Worm (Caenorhabditis elegans) whole organism, L4 larva: ENCODE data around the gene mig-21.
A peak's percentile ranks its signal among the peaks of the same experiment; 100 is the strongest.

Experiments
- D1046.2 ChIP-seq: fragments of 200-800 bp; sonication (Bioruptor generic); IDR thresholded peaks from 2 replicates; pipeline ENCODE4 v1.3.6; 2022; ENCODE audit warnings: missing genetic modification characterization, missing compliant biosample characterization
- T20F7.1 ChIP-seq: fragments of 200-800 bp; sonication (Bioruptor generic); optimal IDR thresholded peaks from 2 replicates; lab custom pipeline; 2018; ENCODE audit warnings: mild to moderate bottlenecking, missing genetic modification characterization, missing compliant biosample characterization
- Y105C5A.15 ChIP-seq: fragments of 200-800 bp; sonication (Bioruptor generic); IDR thresholded peaks from 2 replicates; pipeline ENCODE4 v1.3.6; 2022; ENCODE audit warnings: missing genetic modification characterization, missing compliant biosample characterization
- ZK337.2 ChIP-seq: fragments of 200-800 bp; sonication (Bioruptor generic); IDR thresholded peaks from 2 replicates; pipeline ENCODE4 v1.3.6; 2022; ENCODE audit warnings: missing genetic modification reagents, missing genetic modification characterization, missing compliant biosample characterization
- ZK546.5 ChIP-seq, 2 experiments: sonication (generic microtip); optimal IDR thresholded peaks; 2 replicates each; lab custom pipeline; 2017; ENCODE audit warnings: missing biosample characterization in 2 of 2, missing genetic modification characterization in 2 of 2
- aha-1 ChIP-seq: fragments of 150-350 bp; peaks from one replicate; lab custom pipeline; 2014; ENCODE audit warnings: missing biosample characterization, missing genetic modification characterization
- ama-1 ChIP-seq: fragments of 150-350 bp; optimal IDR thresholded peaks from 2 replicates; lab custom pipeline; 2014; ENCODE audit warnings: inconsistent platforms, mixed read lengths
- ceh-44 ChIP-seq: fragments of 200-800 bp; sonication (Bioruptor generic); IDR thresholded peaks from 2 replicates; pipeline ENCODE4 v1.3.6; 2022; ENCODE audit warnings: missing genetic modification reagents, missing genetic modification characterization, missing compliant biosample characterization
- ceh-82 ChIP-seq: sonication (generic microtip); optimal IDR thresholded peaks from 2 replicates; lab custom pipeline; 2017; ENCODE audit warnings: missing biosample characterization, missing genetic modification characterization
- ces-1 ChIP-seq: fragments of 150-350 bp; sonication (generic microtip); optimal IDR thresholded peaks from 4 replicates; lab custom pipeline; 2014; ENCODE audit warnings: missing biosample characterization, missing genetic modification reagents, missing genetic modification characterization
- ctbp-1 ChIP-seq: fragments of 200-800 bp; sonication (Bioruptor generic); IDR thresholded peaks from 2 replicates; pipeline ENCODE4 v1.3.6; 2022; ENCODE audit warnings: missing genetic modification reagents, missing genetic modification characterization, missing compliant biosample characterization
- dmd-9 ChIP-seq: fragments of 200-800 bp; sonication (Bioruptor generic); IDR thresholded peaks from 2 replicates; pipeline ENCODE4 v1.3.6; 2022; ENCODE audit warnings: missing genetic modification reagents, missing genetic modification characterization, missing compliant biosample characterization
- dpl-1 ChIP-seq: fragments of 150-350 bp; optimal IDR thresholded peaks from 2 replicates; lab custom pipeline; 2014; ENCODE audit warnings: missing biosample characterization, missing genetic modification reagents, missing genetic modification characterization
- gei-8 ChIP-seq: fragments of 200-800 bp; sonication (Bioruptor generic); optimal IDR thresholded peaks from 2 replicates; lab custom pipeline; 2018; ENCODE audit warnings: mild to moderate bottlenecking, missing genetic modification characterization, missing compliant biosample characterization
- hlh-30 ChIP-seq: sonication (generic microtip); optimal IDR thresholded peaks from 2 replicates; lab custom pipeline; 2017; ENCODE audit warnings: antibody characterized with exemption, mild to moderate bottlenecking, missing genetic modification characterization, missing compliant biosample characterization; ENCODE audit not compliant: insufficient read depth
- lin-1 ChIP-seq: fragments of 200-800 bp; sonication (Bioruptor generic); IDR thresholded peaks from 2 replicates; pipeline ENCODE4 v1.3.6; 2022; ENCODE audit warnings: missing genetic modification reagents, missing genetic modification characterization, missing compliant biosample characterization
- lin-29 ChIP-seq: fragments of 200-800 bp; sonication (Bioruptor generic); IDR thresholded peaks from 2 replicates; pipeline ENCODE4 v1.3.6; 2022; ENCODE audit warnings: missing genetic modification reagents, missing genetic modification characterization, missing compliant biosample characterization
- lin-39 ChIP-seq: fragments of 150-350 bp; optimal IDR thresholded peaks from 2 replicates; lab custom pipeline; 2014; ENCODE audit warnings: missing biosample characterization, missing genetic modification reagents, missing genetic modification characterization
- mdt-29 ChIP-seq: fragments of 200-800 bp; sonication (Bioruptor generic); IDR thresholded peaks from 2 replicates; pipeline ENCODE4 v1.3.6; 2022; ENCODE audit warnings: missing genetic modification reagents, missing genetic modification characterization, missing compliant biosample characterization
- mxl-3 ChIP-seq: fragments of 200-800 bp; sonication (Bioruptor generic); optimal IDR thresholded peaks from 2 replicates; lab custom pipeline; 2018; ENCODE audit warnings: mild to moderate bottlenecking, missing genetic modification characterization, missing compliant biosample characterization
- nhr-10 ChIP-seq: fragments of 150-350 bp; optimal IDR thresholded peaks from 2 replicates; lab custom pipeline; 2014; ENCODE audit warnings: missing biosample characterization, missing genetic modification characterization
- nhr-25 ChIP-seq: sonication (generic microtip); optimal IDR thresholded peaks from 2 replicates; lab custom pipeline; 2017; ENCODE audit warnings: missing genetic modification characterization, mild to moderate bottlenecking, missing compliant biosample characterization, antibody characterized with exemption, moderate library complexity, borderline replicate concordance; ENCODE audit not compliant: insufficient read depth
- nhr-77 ChIP-seq: fragments of 150-350 bp; optimal IDR thresholded peaks from 2 replicates; lab custom pipeline; 2014; ENCODE audit warnings: missing biosample characterization, missing genetic modification characterization
- pha-4 ChIP-seq, 2 experiments: fragments of 150-350 bp in 1 of 2; fragments of 200-800 bp in 1 of 2; sonication (Bioruptor generic) in 1 of 2; IDR thresholded peaks in 1 of 2; optimal IDR thresholded peaks in 1 of 2; 2 replicates each; pipeline versions ENCODE4 v1.3.6 to Lab custom; 2014 to 2022; ENCODE audit warnings: missing genetic modification characterization in 2 of 2, missing genetic modification reagents in 2 of 2, missing biosample characterization in 1 of 2, missing compliant biosample characterization in 1 of 2
- pqm-1 ChIP-seq: sonication (generic microtip); optimal IDR thresholded peaks from 2 replicates; lab custom pipeline; 2017; ENCODE audit warnings: missing biosample characterization, missing genetic modification characterization
- sdz-12 ChIP-seq: fragments of 200-800 bp; sonication (Bioruptor generic); optimal IDR thresholded peaks from 2 replicates; lab custom pipeline; 2018; ENCODE audit warnings: mild to moderate bottlenecking, missing genetic modification characterization, missing compliant biosample characterization
- skn-1 ChIP-seq: fragments of 150-350 bp; optimal IDR thresholded peaks from 2 replicates; lab custom pipeline; 2014; ENCODE audit warnings: missing biosample characterization, missing genetic modification characterization
- snpc-4 ChIP-seq: fragments of 150-350 bp; optimal IDR thresholded peaks from 2 replicates; lab custom pipeline; 2014; ENCODE audit warnings: missing biosample characterization, missing genetic modification characterization
- spr-1 ChIP-seq: sonication (generic microtip); optimal IDR thresholded peaks from 2 replicates; lab custom pipeline; 2016; ENCODE audit warnings: mild to moderate bottlenecking, missing genetic modification characterization, missing compliant biosample characterization
- unc-130 ChIP-seq: sonication (generic microtip); optimal IDR thresholded peaks from 2 replicates; lab custom pipeline; 2016; ENCODE audit warnings: missing genetic modification reagents, missing genetic modification characterization, missing compliant biosample characterization
- unc-62 ChIP-seq, 3 experiments: fragments of 150-350 bp in 1 of 3; sonication (generic microtip); optimal IDR thresholded peaks in 2 of 3; peaks in 1 of 3; 1 replicate in 1 of 3; 2 replicates in 2 of 3; lab custom pipeline; 2014 to 2017; ENCODE audit warnings: missing biosample characterization in 3 of 3, missing genetic modification characterization in 3 of 3, missing genetic modification reagents in 3 of 3, missing genotype in 1 of 3
- zag-1 ChIP-seq: fragments of 150-350 bp; optimal IDR thresholded peaks from 2 replicates; lab custom pipeline; 2014; ENCODE audit warnings: missing biosample characterization, missing genetic modification characterization
- zip-11 ChIP-seq: fragments of 200-800 bp; sonication (Bioruptor generic); IDR thresholded peaks from 2 replicates; pipeline ENCODE4 v1.3.6; 2022; ENCODE audit warnings: missing genetic modification characterization, missing compliant biosample characterization
- zip-2 ChIP-seq: fragments of 150-350 bp; optimal IDR thresholded peaks from 2 replicates; lab custom pipeline; 2014; ENCODE audit warnings: missing biosample characterization, missing genetic modification characterization

Gene mig-21

ce11 chrIII:5884459-5884858, 6.3 kb upstream of the mig-21 start:
- TF ChIP-seq ZK546.5 (tag; optimal IDR thresholded peaks at IDR 0.05; lab: Kevin White, UChicago) (no peak), unc-62 (GFP tag; optimal IDR thresholded peaks at IDR 0.05 in 1 of 2; lab: Kevin White, UChicago) (peak in 1 of 2 experiments; percentile 95), unc-62 (tag; optimal IDR thresholded peaks at IDR 0.05; lab: Kevin White, UChicago) (no peak), aha-1 (tag; lab: Kevin White, UChicago) (peak; percentile 44)
- TF ChIP-seq, all 104 proteins: peak for 2

- TF ChIP-seq nhr-77 (tag; lab: Kevin White, UChicago) (no peak), Y105C5A.15 (GFP tag; lab: Robert Waterston, UW) (no peak), spr-1 (tag; lab: Kevin White, UChicago) (no peak), lin-29 (GFP tag; lab: Robert Waterston, UW) (no peak), ctbp-1 (GFP tag; lab: Robert Waterston, UW) (no peak), zip-2 (tag; lab: Kevin White, UChicago) (no peak), mdt-29 (GFP tag; lab: Robert Waterston, UW) (no peak), ceh-82 (tag; lab: Kevin White, UChicago) (no peak), T20F7.1 (GFP tag; lab: Kevin White, UChicago) (no peak), ama-1 (no peak), unc-130 (GFP tag; lab: Kevin White, UChicago) (no peak), hlh-30 (tag; lab: Kevin White, UChicago) (no peak), zip-11 (GFP tag; lab: Robert Waterston, UW) (no peak), sdz-12 (GFP tag; lab: Kevin White, UChicago) (no peak), pha-4 (GFP tag; IDR thresholded peaks at IDR 0.05; lab: Robert Waterston, UW) (no peak), pha-4 (tag; optimal IDR thresholded peaks at IDR 0.05; lab: Kevin White, UChicago) (no peak)
These were observed 5.8 kb upstream of the mig-21 start, which contains the start of gene C28H8.5 for ce11 chrIII:5884007-5884406. Gene C28H8.5 (plus strand): TSS chrIII:5884307.

- no peak for TF ChIP-seq gei-8 (GFP tag; lab: Kevin White, UChicago)
- no peak for TF ChIP-seq aha-1 (tag; lab: Kevin White, UChicago)
- TF ChIP-seq nhr-10: no peak
- TF ChIP-seq mxl-3 (GFP tag; lab: Kevin White, UChicago): no peak
- TF ChIP-seq nhr-25 (tag; lab: Kevin White, UChicago): no peak
- TF ChIP-seq dmd-9 (GFP tag; lab: Robert Waterston, UW): no peak
- TF ChIP-seq lin-1 (GFP tag; lab: Robert Waterston, UW): no peak
- TF ChIP-seq skn-1 (tag; lab: Kevin White, UChicago): no peak
- TF ChIP-seq snpc-4 (tag; lab: Kevin White, UChicago): no peak
- TF ChIP-seq ZK337.2 (GFP tag; lab: Robert Waterston, UW): no peak
- TF ChIP-seq ces-1 (GFP tag; lab: Kevin White, UChicago): no peak
- TF ChIP-seq ama-1: no peak
- TF ChIP-seq D1046.2 (GFP tag; lab: Robert Waterston, UW): no peak
These were observed 5.3 kb upstream of the mig-21 start for ce11 chrIII:5883517-5883916.

- TF ChIP-seq nhr-77 (tag; lab: Kevin White, UChicago) (no peak), aha-1 (tag; lab: Kevin White, UChicago) (no peak), ceh-44 (GFP tag; lab: Robert Waterston, UW) (no peak), dpl-1 (GFP tag; lab: Kevin White, UChicago) (no peak), zag-1 (tag; lab: Kevin White, UChicago) (no peak), lin-39 (tag; lab: Kevin White, UChicago) (no peak), pqm-1 (tag; lab: Kevin White, UChicago) (no peak)
- TF ChIP-seq, all 104 proteins: peak for 0
These were observed 4.6 kb upstream of the mig-21 start, which contains the start of gene F01F1.14 for ce11 chrIII:5882823-5883222. Gene F01F1.14 (minus strand): TSS chrIII:5882923.
